Fruit fly (Drosophila melanogaster) S2 (cell line): ENCODE measurements around the gene drm.

Source experiments
- CG8478 ChIP-seq: fragments of >200 bp; optimal IDR thresholded peaks from 2 replicates; lab custom pipeline; 2018
- CTCF ChIP-seq, 2 experiments: fragments of >200 bp; optimal IDR thresholded peaks; 2 replicates each; lab custom pipeline; 2018

- TF ChIP-seq CG8478 (lab: Kevin White, UChicago) (no peak), CTCF (optimal IDR thresholded peaks at IDR 0.05; lab: Kevin White, UChicago) (peak; percentile 84 to 88)
Measured at dm6 chr2L:3530186-3530832, 8.7 kb upstream of the drm start, which contains the start of the genes Spindly and IFT57.
